Worm (Caenorhabditis elegans): ENCODE data around the gene ifc-1.

DNA sequence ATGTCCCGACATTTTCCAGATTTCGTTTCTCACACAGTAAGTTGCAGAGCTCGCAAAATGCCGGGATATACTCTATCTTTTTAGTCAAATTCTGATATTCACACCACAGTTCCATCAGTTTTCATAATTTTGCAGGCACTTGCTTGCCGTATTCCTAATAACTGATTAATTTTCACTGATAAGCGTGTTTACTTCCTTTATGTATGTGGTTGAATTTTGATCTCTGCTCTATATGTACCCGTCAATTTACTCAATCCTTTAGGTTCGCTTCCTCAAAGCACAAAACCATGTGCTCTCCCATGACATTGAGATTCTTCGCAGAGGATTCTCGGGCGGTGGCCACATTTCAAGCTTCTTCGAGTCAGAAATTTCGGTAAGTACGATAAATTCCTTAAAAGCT lies 372 bp downstream of the ifc-1 start:
- TF ChIP-seq nhr-28 (tag; optimal IDR thresholded peaks at IDR 0.05) (no peak), ceh-82 (tag; optimal IDR thresholded peaks at IDR 0.05) (no peak), fkh-10 (GFP tag; optimal IDR thresholded peaks at IDR 0.05) (no peak), elt-3 (tag; optimal IDR thresholded peaks at IDR 0.05) (no peak), elt-2 (tag; optimal IDR thresholded peaks at IDR 0.05) (peak; percentile 40), fos-1 (tag; optimal IDR thresholded peaks at IDR 0.05) (no peak), nhr-23 (tag; optimal IDR thresholded peaks at IDR 0.05) (no peak), nhr-12 (tag; optimal IDR thresholded peaks at IDR 0.05) (no peak), skn-1 (tag; optimal IDR thresholded peaks at IDR 0.05) (no peak)
